Worm (Caenorhabditis elegans): ENCODE data around the gene F48G7.9.

The F48G7.9 gene

ce11 chrV:642750-643149, 14.3 kb upstream of the F48G7.9 start, which contains the start of gene nhr-190:
nhr-190 (minus strand) TSS chrV:642924.
- TF ChIP-seq ceh-9 (tag; optimal IDR thresholded peaks at IDR 0.05) = no peak
- TF ChIP-seq pax-1 (tag; optimal IDR thresholded peaks at IDR 0.05) = no peak
- no peak for TF ChIP-seq hlh-15 (tag; optimal IDR thresholded peaks at IDR 0.05)
- peak; percentile 29 for TF ChIP-seq hlh-30 (tag; optimal IDR thresholded peaks at IDR 0.05; ENCODE audit: insufficient read depth)
- TF ChIP-seq nfya-1 (tag; optimal IDR thresholded peaks at IDR 0.05) = peak; percentile 18

- TF ChIP-seq C08G9.2 (tag; optimal IDR thresholded peaks at IDR 0.05) (no peak), npax-4 (tag; optimal IDR thresholded peaks at IDR 0.05) (no peak), odd-2 (tag; optimal IDR thresholded peaks at IDR 0.05) (no peak), Y22D7AL.16 (tag; optimal IDR thresholded peaks at IDR 0.05) (no peak), pat-9 (tag; optimal IDR thresholded peaks at IDR 0.05) (no peak), pha-4 (tag; optimal IDR thresholded peaks at IDR 0.05) (no peak)
These were observed 9.9 kb upstream of the F48G7.9 start, which contains the start of gene srj-37 for ce11 chrV:638328-638727. srj-37 (plus strand) TSS chrV:638628.

ce11 chrV:636281-636680, 7.9 kb upstream of the F48G7.9 start, which contains the start of gene pals-31:
pals-31 (plus strand) TSS chrV:636581.
- no peak for TF ChIP-seq sdc-2 (tag; optimal IDR thresholded peaks at IDR 0.05)
- no peak for TF ChIP-seq tbx-2 (tag; optimal IDR thresholded peaks at IDR 0.05)
- TF ChIP-seq odd-2 (tag; optimal IDR thresholded peaks at IDR 0.05) = no peak
- no peak for TF ChIP-seq nhr-11 (tag; optimal IDR thresholded peaks at IDR 0.05)
- TF ChIP-seq ets-4 (tag; optimal IDR thresholded peaks at IDR 0.05) = no peak
- TF ChIP-seq ceh-2 (tag; optimal IDR thresholded peaks at IDR 0.05) = no peak
- no peak for TF ChIP-seq nfya-1 (tag; optimal IDR thresholded peaks at IDR 0.05)
- no peak for TF ChIP-seq dmd-4 (tag; optimal IDR thresholded peaks at IDR 0.05; ENCODE audit: borderline replicate concordance)
- no peak for TF ChIP-seq ceh-18 (tag; optimal IDR thresholded peaks at IDR 0.05)
- no peak for TF ChIP-seq Y22D7AL.16 (tag; optimal IDR thresholded peaks at IDR 0.05)
- TF ChIP-seq ceh-9 (tag; optimal IDR thresholded peaks at IDR 0.05) = no peak
- no peak for TF ChIP-seq ceh-31 (tag; optimal IDR thresholded peaks at IDR 0.05)
- TF ChIP-seq ceh-45 (GFP tag; IDR thresholded peaks at IDR 0.05) = no peak

ce11 chrV:635630-636029, 7.2 kb upstream of the F48G7.9 start:
- TF ChIP-seq hlh-30 (tag; optimal IDR thresholded peaks at IDR 0.05; ENCODE audit: insufficient read depth) (peak; percentile 28), gmeb-2 (tag; optimal IDR thresholded peaks at IDR 0.05) (no peak)

DNA sequence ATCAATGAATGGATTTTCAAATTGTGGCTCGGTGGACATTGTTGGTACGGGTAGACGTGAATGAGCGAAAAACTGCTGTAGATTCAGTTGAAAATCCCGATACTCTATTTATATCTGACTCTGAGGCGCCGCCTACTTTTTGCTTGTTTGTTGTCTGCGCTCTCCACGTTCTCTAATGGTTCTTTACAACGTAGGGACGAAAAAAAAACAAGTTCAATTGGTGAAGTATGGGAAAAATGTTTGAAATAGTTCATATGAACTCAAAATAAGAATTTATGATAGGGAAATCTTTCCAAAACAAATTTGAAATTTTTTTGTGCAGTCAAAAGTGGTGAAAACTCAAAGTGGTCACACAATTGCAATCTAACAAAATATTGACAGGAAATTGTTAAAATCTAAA, 6.4 kb upstream of the F48G7.9 start, which contains the start of gene F48G7.10:
TSS of gene F48G7.10 (minus strand) at position 101 of the 400 bp plus-strand sequence.
- no peak for TF ChIP-seq ets-4 (tag; optimal IDR thresholded peaks at IDR 0.05)
- TF ChIP-seq ceh-24 (tag; optimal IDR thresholded peaks at IDR 0.05) = no peak
- TF ChIP-seq lin-11 (tag; optimal IDR thresholded peaks at IDR 0.05) = no peak
- TF ChIP-seq pag-3 (tag; optimal IDR thresholded peaks at IDR 0.05; ENCODE audit: borderline replicate concordance) = no peak
- no peak for TF ChIP-seq sdc-2 (tag; optimal IDR thresholded peaks at IDR 0.05)
- no peak for TF ChIP-seq ceh-34 (tag; optimal IDR thresholded peaks at IDR 0.05)
- no peak for TF ChIP-seq eyg-1 (tag; optimal IDR thresholded peaks at IDR 0.05)
- TF ChIP-seq dve-1 (tag; optimal IDR thresholded peaks at IDR 0.05) = no peak
- TF ChIP-seq rnt-1 (tag; optimal IDR thresholded peaks at IDR 0.05) = no peak
- TF ChIP-seq ref-2 (tag; optimal IDR thresholded peaks at IDR 0.05) = no peak
- no peak for TF ChIP-seq hlh-30 (tag; optimal IDR thresholded peaks at IDR 0.05; ENCODE audit: insufficient read depth)

DNA sequence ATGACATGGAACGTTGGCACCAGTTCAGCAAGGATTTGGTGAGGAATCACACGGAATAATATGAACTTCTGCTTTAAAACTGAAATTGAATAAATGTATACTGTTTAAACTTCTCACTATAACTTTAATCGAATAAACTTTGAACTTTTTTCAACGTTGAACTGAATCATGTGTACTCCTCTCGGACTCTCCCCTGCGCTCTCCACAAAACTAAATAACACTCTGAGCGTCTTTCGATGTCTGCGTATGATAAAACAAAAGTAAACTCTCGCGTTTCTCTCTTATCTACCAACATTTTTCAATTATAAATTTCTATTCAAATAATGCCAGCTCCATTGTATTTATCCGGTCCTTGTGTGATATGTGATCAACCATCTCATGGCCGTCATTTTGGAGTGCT, 3.4 kb upstream of the F48G7.9 start:
- no peak for TF ChIP-seq hlh-13 (GFP tag; optimal IDR thresholded peaks at IDR 0.05)
- no peak for TF ChIP-seq pat-9 (tag; optimal IDR thresholded peaks at IDR 0.05)
- TF ChIP-seq pqm-1 (tag; optimal IDR thresholded peaks at IDR 0.05) = no peak
- no peak for TF ChIP-seq ama-1 (optimal IDR thresholded peaks at IDR 0.05)
- TF ChIP-seq zip-5 (tag; optimal IDR thresholded peaks at IDR 0.05) = no peak
- TF ChIP-seq unc-3 (GFP tag; conservative IDR thresholded peaks at IDR 0.05) = no peak
- no peak for TF ChIP-seq unc-3 (tag; optimal IDR thresholded peaks at IDR 0.05)
- TF ChIP-seq hlh-8 (tag; optimal IDR thresholded peaks at IDR 0.05) = no peak
- no peak for TF ChIP-seq madf-2 (tag; optimal IDR thresholded peaks at IDR 0.05)
- TF ChIP-seq ceh-22 (tag; optimal IDR thresholded peaks at IDR 0.05) = no peak
- no peak for TF ChIP-seq gmeb-2 (tag; optimal IDR thresholded peaks at IDR 0.05)
- no peak for TF ChIP-seq pax-1 (tag; optimal IDR thresholded peaks at IDR 0.05)
- no peak for TF ChIP-seq nhr-232 (tag; optimal IDR thresholded peaks at IDR 0.05)
- no peak for TF ChIP-seq dve-1 (tag; optimal IDR thresholded peaks at IDR 0.05)
- no peak for TF ChIP-seq unc-42 (tag; optimal IDR thresholded peaks at IDR 0.05)
- no peak for TF ChIP-seq ceh-2 (tag; optimal IDR thresholded peaks at IDR 0.05)
- TF ChIP-seq che-1 (tag; optimal IDR thresholded peaks at IDR 0.05) = no peak
- no peak for TF ChIP-seq sox-4 (tag; optimal IDR thresholded peaks at IDR 0.05)
